Worm (Caenorhabditis elegans): ENCODE results near the gene lem-2.

The lem-2 gene

DNA sequence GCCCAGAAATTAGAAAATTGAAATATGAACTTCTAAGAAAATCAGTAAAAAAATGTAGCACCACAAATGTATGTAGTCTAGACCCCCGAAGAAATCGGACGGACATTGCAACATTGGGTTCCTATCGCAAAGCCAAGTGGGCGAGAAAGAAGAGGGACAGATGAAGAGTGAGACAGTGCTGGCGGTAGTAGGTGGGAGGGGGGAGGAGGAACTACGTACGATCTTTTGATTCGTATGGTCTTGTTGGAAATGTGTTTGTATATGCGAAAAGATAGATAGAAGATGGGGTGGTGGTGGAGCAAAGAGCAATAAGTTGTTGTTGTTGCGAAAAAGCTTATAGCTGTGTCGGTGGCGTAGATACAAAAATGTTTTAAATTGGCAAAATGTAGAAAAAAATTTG, 24.9 kb upstream of the lem-2 start:
- TF ChIP-seq nhr-85 (tag) (no peak), grh-1 (GFP tag; IDR thresholded peaks at IDR 0.05) (no peak), xbp-1 (tag; optimal IDR thresholded peaks at IDR 0.05) (no peak), nhr-76 (tag; optimal IDR thresholded peaks at IDR 0.05) (no peak), nhr-20 (tag; optimal IDR thresholded peaks at IDR 0.05) (peak; percentile 3), dpl-1 (GFP tag; optimal IDR thresholded peaks at IDR 0.05) (no peak), alr-1 (tag; optimal IDR thresholded peaks at IDR 0.05; ENCODE audit: borderline replicate concordance) (no peak), pag-3 (tag; optimal IDR thresholded peaks at IDR 0.05; ENCODE audit: borderline replicate concordance, insufficient read depth) (no peak), nhr-19 (GFP tag; conservative IDR thresholded peaks at IDR 0.05) (no peak), aha-1 (tag; optimal IDR thresholded peaks at IDR 0.05) (no peak), swsn-7 (tag; optimal IDR thresholded peaks at IDR 0.05) (no peak), unc-30 (tag; optimal IDR thresholded peaks at IDR 0.05) (no peak), jun-1 (tag; optimal IDR thresholded peaks at IDR 0.05) (no peak), lin-35 (GFP tag; optimal IDR thresholded peaks at IDR 0.05) (peak in 1 of 2 experiments; percentile 8), tlp-1 (tag; optimal IDR thresholded peaks at IDR 0.05) (no peak), fkh-8 (tag; optimal IDR thresholded peaks at IDR 0.05) (peak; percentile 8), pax-3 (tag; optimal IDR thresholded peaks at IDR 0.05) (no peak), lin-13 (GFP tag; optimal IDR thresholded peaks at IDR 0.05) (no peak), isw-1 (GFP tag; IDR thresholded peaks at IDR 0.05) (no peak), ces-1 (GFP tag; optimal IDR thresholded peaks at IDR 0.05) (no peak), nhr-77 (tag; optimal IDR thresholded peaks at IDR 0.05) (peak; percentile 53), egl-13 (tag; optimal IDR thresholded peaks at IDR 0.05) (no peak), sptf-1 (tag; optimal IDR thresholded peaks at IDR 0.05) (no peak), lin-14 (GFP tag; optimal IDR thresholded peaks at IDR 0.05) (peak; percentile 13), unc-130 (tag; optimal IDR thresholded peaks at IDR 0.05) (no peak), mep-1 (tag; optimal IDR thresholded peaks at IDR 0.05) (no peak), snpc-4 (tag; optimal IDR thresholded peaks at IDR 0.05) (no peak), nhr-84 (tag; optimal IDR thresholded peaks at IDR 0.05) (no peak), tbx-2 (tag; optimal IDR thresholded peaks at IDR 0.05) (no peak), nhr-237 (tag; optimal IDR thresholded peaks at IDR 0.05) (no peak), rnt-1 (tag; optimal IDR thresholded peaks at IDR 0.05) (no peak), F16B12.6 (tag; optimal IDR thresholded peaks at IDR 0.05) (no peak), unc-62 (GFP tag; optimal IDR thresholded peaks at IDR 0.05) (no peak), nhr-90 (tag; optimal IDR thresholded peaks at IDR 0.05; ENCODE audit: poor library complexity) (no peak), ama-1 (optimal IDR thresholded peaks at IDR 0.05) (no peak), snu-23 (GFP tag; optimal IDR thresholded peaks at IDR 0.05) (peak; percentile 8), aly-2 (tag; optimal IDR thresholded peaks at IDR 0.05) (no peak), ceh-82 (tag; optimal IDR thresholded peaks at IDR 0.05) (no peak), unc-86 (tag; optimal IDR thresholded peaks at IDR 0.05) (no peak), hpl-2 (GFP tag; optimal IDR thresholded peaks at IDR 0.05) (no peak), elt-3 (tag; optimal IDR thresholded peaks at IDR 0.05) (peak in 1 of 6 experiments; percentile 11), ztf-4 (tag; optimal IDR thresholded peaks at IDR 0.05) (no peak)

DNA sequence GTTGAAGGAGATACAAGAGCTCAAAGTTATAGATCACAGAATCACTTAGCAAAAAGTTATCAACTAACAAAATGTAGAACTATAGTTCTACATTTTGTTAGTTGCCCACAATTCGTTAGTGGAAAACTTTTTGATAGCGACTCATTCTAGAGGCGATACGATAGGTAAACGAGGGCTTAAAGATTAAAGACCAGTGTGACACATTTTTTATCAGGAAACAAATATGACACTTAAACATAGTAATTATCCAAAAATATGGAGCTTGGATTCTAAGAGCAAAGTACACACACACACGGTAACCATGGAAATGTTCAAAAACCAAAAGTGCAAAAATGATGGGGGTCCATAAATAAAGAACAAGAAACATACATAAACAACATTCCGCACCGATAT, 23.4 kb upstream of the lem-2 start:
- TF ChIP-seq grh-1 (GFP tag; IDR thresholded peaks at IDR 0.05) (no peak), efl-1 (optimal IDR thresholded peaks at IDR 0.05) (no peak), efl-1 (GFP tag; optimal IDR thresholded peaks at IDR 0.05 in 1 of 2) (peak in 1 of 2 experiments; percentile 40)
